Worm (Caenorhabditis elegans): ENCODE data around the gene irld-12.
"Not testable (repeated sequence)": the region's sequence is repeated elsewhere in the genome, so short reads cannot be mapped to it uniquely, and the experiment has no call there.

irld-12 gene

ce11 chrV:3021306-3021705 is at the start of gene irld-12:
Gene irld-12, minus strand, starts transcription at chrV:3021406.
- TF ChIP-seq pag-3 (tag; optimal IDR thresholded peaks at IDR 0.05; ENCODE audit: borderline replicate concordance, insufficient read depth): no peak
- TF ChIP-seq sox-4 (tag; optimal IDR thresholded peaks at IDR 0.05): no peak
- no peak for TF ChIP-seq nhr-237 (tag; optimal IDR thresholded peaks at IDR 0.05)

- TF ChIP-seq isw-1 (GFP tag; IDR thresholded peaks at IDR 0.05) (no peak), nhr-11 (tag; optimal IDR thresholded peaks at IDR 0.05) (no peak), blmp-1 (tag; optimal IDR thresholded peaks at IDR 0.05) (no peak), egl-13 (tag; optimal IDR thresholded peaks at IDR 0.05) (no peak), ceh-82 (tag; optimal IDR thresholded peaks at IDR 0.05) (no peak), hlh-4 (tag; optimal IDR thresholded peaks at IDR 0.05) (no peak)
Observed at ce11 chrV:3069101-3069500, 47.9 kb upstream of the irld-12 start, which contains the start of gene str-40. Gene str-40, minus strand, starts transcription at chrV:3069201.

- TF ChIP-seq F16B12.6 (tag; optimal IDR thresholded peaks at IDR 0.05) (no peak), xbp-1 (tag; optimal IDR thresholded peaks at IDR 0.05) (no peak), zag-1 (tag; optimal IDR thresholded peaks at IDR 0.05) (no peak), ama-1 (optimal IDR thresholded peaks at IDR 0.05) (no peak), egl-27 (tag; optimal IDR thresholded peaks at IDR 0.05) (no peak), unc-30 (tag; optimal IDR thresholded peaks at IDR 0.05) (no peak), blmp-1 (tag; optimal IDR thresholded peaks at IDR 0.05) (no peak), grh-1 (GFP tag; IDR thresholded peaks at IDR 0.05) (no peak), nhr-85 (tag) (no peak), ztf-4 (tag; optimal IDR thresholded peaks at IDR 0.05) (no peak), ceh-88 (GFP tag; IDR thresholded peaks at IDR 0.05) (no peak), snpc-4 (tag; optimal IDR thresholded peaks at IDR 0.05) (no peak)
Observed at ce11 chrV:3065928-3066327, 44.7 kb upstream of the irld-12 start, which contains the start of gene srh-185. Gene srh-185, plus strand, starts transcription at chrV:3066228.

ce11 chrV:3064418-3064817 is 43.2 kb upstream of the irld-12 start, which contains the start of gene srt-16:
Gene srt-16, minus strand, starts transcription at chrV:3064518.
- TF ChIP-seq unc-130 (tag; optimal IDR thresholded peaks at IDR 0.05); nhr-90 (tag; optimal IDR thresholded peaks at IDR 0.05; ENCODE audit: poor library complexity); ztf-11 (tag; optimal IDR thresholded peaks at IDR 0.05): not testable (repeated sequence)

- no peak for TF ChIP-seq dpl-1 (GFP tag; optimal IDR thresholded peaks at IDR 0.05)
- no peak for TF ChIP-seq mep-1 (tag; optimal IDR thresholded peaks at IDR 0.05)
- no peak for TF ChIP-seq hpl-2 (GFP tag; optimal IDR thresholded peaks at IDR 0.05)
- TF ChIP-seq sup-37 (GFP tag; optimal IDR thresholded peaks at IDR 0.05): no peak
- TF ChIP-seq nhr-47 (tag; optimal IDR thresholded peaks at IDR 0.05): no peak
- TF ChIP-seq nhr-71 (tag; optimal IDR thresholded peaks at IDR 0.05): no peak
Observed at ce11 chrV:3062078-3062477, 40.9 kb upstream of the irld-12 start, which contains the start of gene srt-15. Gene srt-15, minus strand, starts transcription at chrV:3062178.

ce11 chrV:3058996-3059395 is 37.8 kb upstream of the irld-12 start, which contains the start of gene str-244:
Gene str-244, minus strand, starts transcription at chrV:3059096.
- TF ChIP-seq zip-4 (GFP tag; optimal IDR thresholded peaks at IDR 0.05) (no peak), grh-1 (GFP tag; IDR thresholded peaks at IDR 0.05) (no peak), nhr-90 (tag; optimal IDR thresholded peaks at IDR 0.05; ENCODE audit: poor library complexity) (no peak), fkh-4 (tag; optimal IDR thresholded peaks at IDR 0.05; ENCODE audit: borderline replicate concordance) (no peak), alr-1 (tag; optimal IDR thresholded peaks at IDR 0.05; ENCODE audit: borderline replicate concordance) (no peak)
